Worm (Caenorhabditis elegans): ENCODE measurements around the gene istr-1.

- TF ChIP-seq tbx-2 (tag; optimal IDR thresholded peaks at IDR 0.05): no peak
- TF ChIP-seq lin-14 (GFP tag; optimal IDR thresholded peaks at IDR 0.05): no peak
- TF ChIP-seq ama-1 (optimal IDR thresholded peaks at IDR 0.05): no peak
- no peak for TF ChIP-seq unc-62 (GFP tag; optimal IDR thresholded peaks at IDR 0.05)
- TF ChIP-seq lin-39 (tag; optimal IDR thresholded peaks at IDR 0.05): no peak
- no peak for TF ChIP-seq mef-2 (tag; optimal IDR thresholded peaks at IDR 0.05)
- TF ChIP-seq ztf-11 (tag; optimal IDR thresholded peaks at IDR 0.05): no peak
- TF ChIP-seq mdl-1 (tag; optimal IDR thresholded peaks at IDR 0.05): no peak
These were observed 39.5 kb upstream of the istr-1 start, which contains the start of gene W05B10.6 for ce11 chrV:12658142-12658541.
